Worm (Caenorhabditis elegans) whole organism, L1 larva: ENCODE measurements around the gene R144.10.

Experiments
- C04F5.9 ChIP-seq: sonication (generic microtip); optimal IDR thresholded peaks from 2 replicates; lab custom pipeline; 2016; ENCODE audit warnings: missing genetic modification characterization, missing compliant biosample characterization
- C34B4.2 ChIP-seq: sonication (generic microtip); optimal IDR thresholded peaks from 2 replicates; lab custom pipeline; 2017; ENCODE audit warnings: mild to moderate bottlenecking, missing genetic modification characterization, missing compliant biosample characterization
- F16B12.6 ChIP-seq: fragments of 150-350 bp; optimal IDR thresholded peaks from 2 replicates; lab custom pipeline; 2014; ENCODE audit warnings: missing biosample characterization, missing genetic modification characterization
- aha-1 ChIP-seq: fragments of 150-350 bp; optimal IDR thresholded peaks from 2 replicates; lab custom pipeline; 2014; ENCODE audit warnings: missing biosample characterization, missing genetic modification characterization
- ama-1 ChIP-seq: fragments of 150-350 bp; optimal IDR thresholded peaks from 2 replicates; lab custom pipeline; 2014
- ceh-8 ChIP-seq: fragments of 200-800 bp; sonication (Bioruptor generic); optimal IDR thresholded peaks from 2 replicates; lab custom pipeline; 2018; ENCODE audit warnings: mild to moderate bottlenecking, missing genetic modification characterization, moderate library complexity, missing compliant biosample characterization
- ceh-90 ChIP-seq: sonication (generic microtip); optimal IDR thresholded peaks from 2 replicates; lab custom pipeline; 2016; ENCODE audit warnings: missing genetic modification characterization, missing compliant biosample characterization
- ces-1 ChIP-seq: fragments of 150-350 bp; optimal IDR thresholded peaks from 2 replicates; lab custom pipeline; 2014; ENCODE audit warnings: missing biosample characterization, missing genetic modification reagents, missing genetic modification characterization
- dpl-1 ChIP-seq, 3 experiments: fragments of 150-350 bp in 2 of 3; sonication (generic microtip) in 1 of 3; optimal IDR thresholded peaks; 2 replicates each; lab custom pipeline; 2014 to 2017; ENCODE audit warnings: missing biosample characterization in 3 of 3, missing genetic modification characterization in 3 of 3, missing genetic modification reagents in 3 of 3
- dsc-1 ChIP-seq: sonication (generic microtip); optimal IDR thresholded peaks from 2 replicates; lab custom pipeline; 2016; ENCODE audit warnings: mild to moderate bottlenecking, missing genetic modification characterization, missing compliant biosample characterization
- efl-1 ChIP-seq, 4 experiments: fragments of 150-350 bp; optimal IDR thresholded peaks in 3 of 4; peaks in 1 of 4; 1 replicate in 1 of 4; 2 replicates in 3 of 4; lab custom pipeline; 2014; ENCODE audit warnings: missing biosample characterization in 2 of 4, missing genetic modification characterization in 2 of 4, missing genetic modification reagents in 2 of 4
- elt-2 ChIP-seq: sonication (generic microtip); optimal IDR thresholded peaks from 2 replicates; lab custom pipeline; 2016; ENCODE audit warnings: missing genetic modification characterization, mild to moderate bottlenecking, inconsistent platforms, missing compliant biosample characterization, missing genetic modification reagents
- elt-3 ChIP-seq, 6 experiments: fragments of 150-350 bp in 1 of 6; sonication (generic microtip); optimal IDR thresholded peaks; 2 replicates each; lab custom pipeline; 2017 to 2018; ENCODE audit warnings: missing biosample characterization in 6 of 6, missing genetic modification characterization in 6 of 6, inconsistent platforms in 1 of 6
- fkh-4 ChIP-seq: sonication (generic microtip); optimal IDR thresholded peaks from 2 replicates; lab custom pipeline; 2016; ENCODE audit warnings: missing compliant biosample characterization, missing genetic modification characterization, borderline replicate concordance
- fkh-8 ChIP-seq: sonication (generic microtip); optimal IDR thresholded peaks from 2 replicates; lab custom pipeline; 2016; ENCODE audit warnings: mild to moderate bottlenecking, missing genetic modification characterization, missing compliant biosample characterization
- grh-1 ChIP-seq: fragments of 200-800 bp; sonication (Bioruptor generic); IDR thresholded peaks from 2 replicates; pipeline ENCODE4 v1.3.6; 2022; ENCODE audit warnings: missing genetic modification reagents, missing genetic modification characterization, missing compliant biosample characterization
- hlh-17 ChIP-seq: fragments of 200-800 bp; sonication (Bioruptor generic); optimal IDR thresholded peaks from 2 replicates; lab custom pipeline; 2018; ENCODE audit warnings: missing genetic modification characterization, mild to moderate bottlenecking, missing compliant biosample characterization, moderate library complexity, borderline replicate concordance
- hlh-4 ChIP-seq: sonication (generic microtip); optimal IDR thresholded peaks from 2 replicates; lab custom pipeline; 2016; ENCODE audit warnings: mild to moderate bottlenecking, missing genetic modification characterization, missing compliant biosample characterization
- hpl-2 ChIP-seq: fragments of 150-350 bp; optimal IDR thresholded peaks from 2 replicates; lab custom pipeline; 2014; ENCODE audit warnings: missing biosample characterization, missing genetic modification reagents, missing genetic modification characterization
- isw-1 ChIP-seq: fragments of 200-800 bp; sonication (Bioruptor generic); IDR thresholded peaks from 2 replicates; pipeline ENCODE4 v1.3.6; 2022; ENCODE audit warnings: missing genetic modification characterization, missing compliant biosample characterization
- jun-1 ChIP-seq: fragments of 150-350 bp; optimal IDR thresholded peaks from 2 replicates; lab custom pipeline; 2014; ENCODE audit warnings: missing biosample characterization, missing genetic modification reagents, missing genetic modification characterization
- lin-14 ChIP-seq: fragments of 200-800 bp; sonication (Bioruptor generic); optimal IDR thresholded peaks from 2 replicates; lab custom pipeline; 2018; ENCODE audit warnings: mild to moderate bottlenecking, missing genetic modification characterization, moderate library complexity, missing compliant biosample characterization
- lin-15B ChIP-seq: fragments of 150-350 bp; sonication (generic microtip); optimal IDR thresholded peaks from 3 replicates; lab custom pipeline; 2014; ENCODE audit warnings: missing biosample characterization, missing genetic modification characterization
- lin-35 ChIP-seq, 2 experiments: fragments of 150-350 bp; optimal IDR thresholded peaks; 2 replicates each; lab custom pipeline; 2014; ENCODE audit warnings: missing biosample characterization in 2 of 2, missing genetic modification characterization in 2 of 2, missing genetic modification reagents in 2 of 2
- lir-3 ChIP-seq: sonication (generic microtip); optimal IDR thresholded peaks from 2 replicates; lab custom pipeline; 2016; ENCODE audit warnings: mild to moderate bottlenecking, missing genetic modification characterization, moderate library complexity, missing compliant biosample characterization; ENCODE audit not compliant: poor library complexity
- lsy-2 ChIP-seq, 2 experiments: fragments of 150-350 bp; optimal IDR thresholded peaks; 2 replicates each; lab custom pipeline; 2014; ENCODE audit warnings: missing biosample characterization in 2 of 2, missing genetic modification characterization in 2 of 2
- mef-2 ChIP-seq: fragments of 150-350 bp; optimal IDR thresholded peaks from 2 replicates; lab custom pipeline; 2014; ENCODE audit warnings: missing biosample characterization, missing genetic modification characterization
- mep-1 ChIP-seq: fragments of 150-350 bp; optimal IDR thresholded peaks from 2 replicates; lab custom pipeline; 2014; ENCODE audit warnings: missing biosample characterization, missing genetic modification characterization
- nhr-11 ChIP-seq: fragments of 150-350 bp; optimal IDR thresholded peaks from 2 replicates; lab custom pipeline; 2014; ENCODE audit warnings: missing biosample characterization, missing genetic modification characterization
- nhr-12 ChIP-seq: sonication (generic microtip); optimal IDR thresholded peaks from 2 replicates; lab custom pipeline; 2017; ENCODE audit warnings: missing biosample characterization, missing genetic modification characterization
- nhr-20 ChIP-seq: sonication (generic microtip); optimal IDR thresholded peaks from 2 replicates; lab custom pipeline; 2016; ENCODE audit warnings: mild to moderate bottlenecking, missing genetic modification characterization, missing compliant biosample characterization
- nhr-237 ChIP-seq: fragments of 150-350 bp; optimal IDR thresholded peaks from 2 replicates; lab custom pipeline; 2014; ENCODE audit warnings: missing biosample characterization, missing genetic modification characterization
- nhr-76 ChIP-seq: sonication (generic microtip); optimal IDR thresholded peaks from 2 replicates; lab custom pipeline; 2017; ENCODE audit warnings: missing biosample characterization, missing genetic modification characterization
- nhr-77 ChIP-seq: fragments of 150-350 bp; optimal IDR thresholded peaks from 2 replicates; lab custom pipeline; 2014; ENCODE audit warnings: missing biosample characterization, missing genetic modification characterization
- nhr-84 ChIP-seq: sonication (generic microtip); optimal IDR thresholded peaks from 2 replicates; lab custom pipeline; 2017; ENCODE audit warnings: missing biosample characterization, missing genetic modification characterization
- nhr-90 ChIP-seq: sonication (generic microtip); optimal IDR thresholded peaks from 2 replicates; lab custom pipeline; 2016; ENCODE audit warnings: mild to moderate bottlenecking, missing genetic modification characterization, missing compliant biosample characterization; ENCODE audit not compliant: poor library complexity
- pag-3 ChIP-seq: sonication (generic microtip); optimal IDR thresholded peaks from 2 replicates; lab custom pipeline; 2017; ENCODE audit warnings: missing genetic modification characterization, mild to moderate bottlenecking, missing compliant biosample characterization, antibody characterized with exemption, borderline replicate concordance; ENCODE audit not compliant: insufficient read depth
- pqm-1 ChIP-seq: sonication (generic microtip); optimal IDR thresholded peaks from 3 replicates; lab custom pipeline; 2017; ENCODE audit warnings: missing biosample characterization, missing genetic modification characterization
- rnt-1 ChIP-seq: sonication (generic microtip); optimal IDR thresholded peaks from 2 replicates; lab custom pipeline; 2016; ENCODE audit warnings: mild to moderate bottlenecking, missing genetic modification characterization, moderate library complexity, missing compliant biosample characterization
- skn-1 ChIP-seq: fragments of 150-350 bp; optimal IDR thresholded peaks from 2 replicates; lab custom pipeline; 2014; ENCODE audit warnings: missing biosample characterization, missing genetic modification characterization
- sptf-1 ChIP-seq: fragments of 150-350 bp; optimal IDR thresholded peaks from 2 replicates; lab custom pipeline; 2014; ENCODE audit warnings: missing biosample characterization, missing genetic modification characterization
- sup-37 ChIP-seq: fragments of 200-800 bp; sonication (Bioruptor generic); optimal IDR thresholded peaks from 2 replicates; lab custom pipeline; 2018; ENCODE audit warnings: mild to moderate bottlenecking, missing genetic modification characterization, missing compliant biosample characterization
- swsn-7 ChIP-seq: sonication (generic microtip); optimal IDR thresholded peaks from 2 replicates; lab custom pipeline; 2016; ENCODE audit warnings: missing genetic modification characterization, missing compliant biosample characterization
- tbx-2 ChIP-seq: sonication (generic microtip); optimal IDR thresholded peaks from 2 replicates; lab custom pipeline; 2016; ENCODE audit warnings: missing genetic modification characterization, missing compliant biosample characterization
- unc-86 ChIP-seq: sonication (generic microtip); optimal IDR thresholded peaks from 2 replicates; lab custom pipeline; 2016; ENCODE audit warnings: missing genetic modification characterization, missing compliant biosample characterization
- xbp-1 ChIP-seq: sonication (generic microtip); optimal IDR thresholded peaks from 2 replicates; lab custom pipeline; 2016; ENCODE audit warnings: missing genetic modification characterization, missing compliant biosample characterization
- zag-1 ChIP-seq: fragments of 150-350 bp; optimal IDR thresholded peaks from 2 replicates; lab custom pipeline; 2014; ENCODE audit warnings: missing biosample characterization, missing genetic modification characterization

R144.10 gene

ce11 chrIII:5006881-5007280 lies 4.8 kb upstream of the R144.10 start, which contains the start of gene R144.12:
TSS of gene R144.12 (minus strand) at chrIII:5006981.
- TF ChIP-seq hlh-4 (no peak), isw-1 (no peak), C04F5.9 (tag; lab: Kevin White, UChicago) (no peak), ceh-8 (no peak), lin-15B (no peak), nhr-11 (tag; lab: Kevin White, UChicago) (no peak), nhr-84 (no peak), lsy-2 (tag; optimal IDR thresholded peaks at IDR 0.05; lab: Kevin White, UChicago) (no peak), dsc-1 (no peak), nhr-20 (no peak), elt-2 (tag; lab: Kevin White, UChicago) (no peak), nhr-12 (tag; lab: Kevin White, UChicago) (no peak), pqm-1 (tag; lab: Kevin White, UChicago) (no peak), efl-1 (optimal IDR thresholded peaks at IDR 0.05; lab: Kevin White, UChicago) (no peak), efl-1 (GFP tag; optimal IDR thresholded peaks at IDR 0.05 in 1 of 2; lab: Kevin White, UChicago) (no peak), nhr-76 (tag; lab: Kevin White, UChicago) (no peak), ama-1 (lab: Kevin White, UChicago) (no peak), mep-1 (no peak), lir-3 (tag; lab: Kevin White, UChicago) (no peak), hlh-17 (no peak), jun-1 (tag; lab: Kevin White, UChicago) (no peak)

DNA sequence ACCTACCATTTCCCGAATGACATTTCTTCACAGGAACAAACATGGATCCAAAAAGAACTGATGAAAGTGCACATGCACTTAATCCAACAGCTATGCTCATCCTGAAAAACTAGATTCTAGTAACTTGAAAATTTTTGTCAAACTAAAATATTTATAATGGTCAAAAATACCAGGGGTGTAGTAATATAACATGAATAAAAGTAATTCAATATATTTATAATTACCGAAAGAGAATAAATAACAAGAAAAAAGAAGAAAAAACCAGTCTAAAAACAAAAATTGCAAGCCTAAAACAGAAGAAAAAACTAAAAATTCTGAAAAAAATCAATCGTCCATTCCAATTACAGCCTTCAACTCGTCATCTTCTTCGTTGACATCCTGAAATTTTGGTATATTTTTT lies 2.5 kb upstream of the R144.10 start, which contains the start of gene R144.6:
TSS of gene R144.6 (minus strand) at position 101 of the 400 bp plus-strand sequence.
- no peak for TF ChIP-seq fkh-4 (tag; lab: Kevin White, UChicago)
- TF ChIP-seq efl-1 (optimal IDR thresholded peaks at IDR 0.05; lab: Kevin White, UChicago): no peak
- TF ChIP-seq efl-1 (GFP tag; optimal IDR thresholded peaks at IDR 0.05 in 1 of 2; lab: Kevin White, UChicago): peak in 1 of 2 experiments; percentile 9

ce11 chrIII:4998956-4999425 lies 3.1 kb downstream of the R144.10 start, which contains the start of gene smcr-8:
TSS of gene smcr-8 (plus strand) at chrIII:4999375.
- TF ChIP-seq hpl-2 (GFP tag; lab: Kevin White, UChicago): no peak
- no peak for TF ChIP-seq xbp-1
- TF ChIP-seq swsn-7: no peak
- no peak for TF ChIP-seq unc-86
- peak in 1 of 2 experiments; percentile 2 for TF ChIP-seq lin-35 (GFP tag; optimal IDR thresholded peaks at IDR 0.05; lab: Kevin White, UChicago)
- no peak for TF ChIP-seq nhr-90 (tag; lab: Kevin White, UChicago)
- no peak for TF ChIP-seq grh-1
- TF ChIP-seq pqm-1 (tag; lab: Kevin White, UChicago): no peak
- TF ChIP-seq ces-1 (GFP tag; lab: Kevin White, UChicago): no peak
- no peak for TF ChIP-seq skn-1 (tag; lab: Kevin White, UChicago)
- TF ChIP-seq tbx-2: no peak
- TF ChIP-seq fkh-4 (tag; lab: Kevin White, UChicago): no peak
- peak; percentile 27 for TF ChIP-seq rnt-1
- no peak for TF ChIP-seq lir-3 (tag; lab: Kevin White, UChicago)
- no peak for TF ChIP-seq fkh-8
- TF ChIP-seq sup-37 (GFP tag; lab: Kevin White, UChicago): no peak
- TF ChIP-seq mef-2 (tag; lab: Kevin White, UChicago): no peak
- peak; percentile 23 for TF ChIP-seq ceh-90 (tag; lab: Kevin White, UChicago)
- no peak for TF ChIP-seq F16B12.6 (tag; lab: Kevin White, UChicago)
- TF ChIP-seq hlh-17: no peak
- no peak for TF ChIP-seq nhr-76 (tag; lab: Kevin White, UChicago)
- no peak for TF ChIP-seq C34B4.2 (tag; lab: Kevin White, UChicago)
- no peak for TF ChIP-seq elt-3 (tag; optimal IDR thresholded peaks at IDR 0.05; lab: Kevin White, UChicago)
- TF ChIP-seq sptf-1 (tag; lab: Kevin White, UChicago): no peak
- TF ChIP-seq ama-1 (lab: Kevin White, UChicago): no peak
- no peak for TF ChIP-seq efl-1 (optimal IDR thresholded peaks at IDR 0.05; lab: Kevin White, UChicago)
- TF ChIP-seq efl-1 (GFP tag; optimal IDR thresholded peaks at IDR 0.05 in 1 of 2; lab: Kevin White, UChicago): peak; percentile 39 to 58
- no peak for TF ChIP-seq elt-2 (tag; lab: Kevin White, UChicago)
- TF ChIP-seq lin-15B: no peak
- no peak for TF ChIP-seq isw-1
- no peak for TF ChIP-seq nhr-77 (tag; lab: Kevin White, UChicago)
- TF ChIP-seq zag-1 (tag; lab: Kevin White, UChicago): no peak
- no peak for TF ChIP-seq aha-1 (tag; lab: Kevin White, UChicago)
- no peak for TF ChIP-seq nhr-237 (tag; lab: Kevin White, UChicago)
- no peak for TF ChIP-seq lin-14
- TF ChIP-seq lsy-2 (tag; optimal IDR thresholded peaks at IDR 0.05; lab: Kevin White, UChicago): peak in 1 of 2 experiments; percentile 28
- no peak for TF ChIP-seq pag-3 (tag; lab: Kevin White, UChicago)
- TF ChIP-seq dpl-1 (GFP tag; optimal IDR thresholded peaks at IDR 0.05; lab: Kevin White, UChicago): peak in 1 of 3 experiments; percentile 14
